Worm (Caenorhabditis elegans) whole organism, L2 larva: ENCODE results near the gene C16C8.16.
"Not testable (repeated sequence)": the region's sequence is repeated elsewhere in the genome, so short reads cannot be mapped to it uniquely, and the experiment has no call there.

Source experiments
- Y55F3AM.14 ChIP-seq: fragments of 200-800 bp; sonication (Bioruptor generic); optimal IDR thresholded peaks from 2 replicates; lab custom pipeline; 2018; ENCODE audit warnings: mild to moderate bottlenecking, missing genetic modification characterization, missing compliant biosample characterization
- ZK546.5 ChIP-seq: sonication (generic microtip); optimal IDR thresholded peaks from 2 replicates; lab custom pipeline; 2017; ENCODE audit warnings: missing biosample characterization, missing genetic modification characterization
- alr-1 ChIP-seq: fragments of 150-350 bp; optimal IDR thresholded peaks from 2 replicates; lab custom pipeline; 2014; ENCODE audit warnings: missing biosample characterization, missing genetic modification characterization
- blmp-1 ChIP-seq: sonication (generic microtip); optimal IDR thresholded peaks from 2 replicates; lab custom pipeline; 2017; ENCODE audit warnings: missing genetic modification characterization, mild to moderate bottlenecking, missing compliant biosample characterization, antibody characterized with exemption, moderate library complexity; ENCODE audit not compliant: insufficient read depth
- ceh-16 ChIP-seq: fragments of 150-350 bp; optimal IDR thresholded peaks from 2 replicates; lab custom pipeline; 2014; ENCODE audit warnings: missing biosample characterization, missing genetic modification characterization
- dmd-4 ChIP-seq: sonication (generic microtip); optimal IDR thresholded peaks from 2 replicates; lab custom pipeline; 2017; ENCODE audit warnings: missing biosample characterization, missing genetic modification characterization
- egl-27 ChIP-seq: sonication (generic microtip); optimal IDR thresholded peaks from 3 replicates; lab custom pipeline; 2017; ENCODE audit warnings: missing biosample characterization, missing genetic modification reagents, missing genetic modification characterization
- elt-1 ChIP-seq: fragments of 150-350 bp; optimal IDR thresholded peaks from 2 replicates; lab custom pipeline; 2014; ENCODE audit warnings: missing biosample characterization, missing genetic modification characterization
- elt-3 ChIP-seq: sonication (generic microtip); optimal IDR thresholded peaks from 2 replicates; lab custom pipeline; 2017; ENCODE audit warnings: missing biosample characterization, missing genetic modification characterization
- fos-1 ChIP-seq: fragments of 150-350 bp; optimal IDR thresholded peaks from 2 replicates; lab custom pipeline; 2014; ENCODE audit warnings: missing biosample characterization, missing genetic modification characterization
- lin-39 ChIP-seq: fragments of 150-350 bp; optimal IDR thresholded peaks from 2 replicates; lab custom pipeline; 2014; ENCODE audit warnings: missing biosample characterization, missing genetic modification reagents, missing genetic modification characterization
- lsy-2 ChIP-seq, 2 experiments: fragments of 150-350 bp in 1 of 2; sonication (generic microtip) in 1 of 2; optimal IDR thresholded peaks; 2 replicates each; lab custom pipeline; 2014 to 2017; ENCODE audit warnings: missing biosample characterization in 2 of 2, missing genetic modification characterization in 2 of 2
- mab-5 ChIP-seq: fragments of 150-350 bp; optimal IDR thresholded peaks from 2 replicates; lab custom pipeline; 2014; ENCODE audit warnings: missing biosample characterization, missing genetic modification characterization
- mbf-1 ChIP-seq: sonication (generic microtip); optimal IDR thresholded peaks from 2 replicates; lab custom pipeline; 2017; ENCODE audit warnings: missing biosample characterization, missing genetic modification characterization
- mdl-1 ChIP-seq, 2 experiments: fragments of 150-350 bp in 1 of 2; sonication (generic microtip) in 1 of 2; optimal IDR thresholded peaks; 2 replicates each; lab custom pipeline; 2017; ENCODE audit warnings: missing biosample characterization in 2 of 2, missing genetic modification characterization in 2 of 2
- nhr-11 ChIP-seq: fragments of 150-350 bp; optimal IDR thresholded peaks from 2 replicates; lab custom pipeline; 2014; ENCODE audit warnings: missing biosample characterization, missing genetic modification characterization
- nhr-12 ChIP-seq: fragments of 150-350 bp; optimal IDR thresholded peaks from 2 replicates; lab custom pipeline; 2014; ENCODE audit warnings: missing biosample characterization, missing genetic modification characterization
- nhr-21 ChIP-seq: fragments of 150-350 bp; optimal IDR thresholded peaks from 2 replicates; lab custom pipeline; 2014; ENCODE audit warnings: missing biosample characterization, missing genetic modification characterization
- nhr-23 ChIP-seq: fragments of 150-350 bp; optimal IDR thresholded peaks from 2 replicates; lab custom pipeline; 2014; ENCODE audit warnings: missing biosample characterization, missing genetic modification reagents, missing genetic modification characterization
- nhr-237 ChIP-seq: fragments of 150-350 bp; optimal IDR thresholded peaks from 2 replicates; lab custom pipeline; 2014; ENCODE audit warnings: missing biosample characterization, missing genetic modification characterization
- nhr-25 ChIP-seq: fragments of 150-350 bp; sonication (generic microtip); optimal IDR thresholded peaks from 3 replicates; lab custom pipeline; 2014; ENCODE audit warnings: missing biosample characterization, missing genetic modification characterization
- nhr-6 ChIP-seq: fragments of 150-350 bp; optimal IDR thresholded peaks from 2 replicates; lab custom pipeline; 2014; ENCODE audit warnings: missing biosample characterization, missing genetic modification characterization
- skn-1 ChIP-seq: sonication (generic microtip); optimal IDR thresholded peaks from 2 replicates; lab custom pipeline; 2017; ENCODE audit warnings: missing biosample characterization, missing genetic modification characterization
- sma-3 ChIP-seq: sonication (generic microtip); optimal IDR thresholded peaks from 2 replicates; lab custom pipeline; 2016; ENCODE audit warnings: missing genetic modification reagents, missing genetic modification characterization, missing compliant biosample characterization
- sma-9 ChIP-seq, 2 experiments: fragments of 150-350 bp in 1 of 2; sonication (generic microtip) in 1 of 2; optimal IDR thresholded peaks; 2 replicates each; lab custom pipeline; 2014 to 2016; ENCODE audit warnings: missing genetic modification characterization in 2 of 2, mild to moderate bottlenecking in 1 of 2, missing biosample characterization in 1 of 2, missing compliant biosample characterization in 1 of 2, missing genetic modification reagents in 1 of 2, moderate library complexity in 1 of 2
- snpc-4 ChIP-seq: fragments of 150-350 bp; optimal IDR thresholded peaks from 2 replicates; lab custom pipeline; 2014; ENCODE audit warnings: missing biosample characterization, missing genetic modification characterization
- unc-39 ChIP-seq: fragments of 150-350 bp; optimal IDR thresholded peaks from 2 replicates; lab custom pipeline; 2014; ENCODE audit warnings: missing biosample characterization, missing genetic modification characterization
- unc-55 ChIP-seq: fragments of 150-350 bp; sonication (generic microtip); optimal IDR thresholded peaks from 3 replicates; lab custom pipeline; 2014; ENCODE audit warnings: missing biosample characterization, missing genetic modification reagents, missing genetic modification characterization
- unc-62 ChIP-seq: fragments of 150-350 bp; optimal IDR thresholded peaks from 2 replicates; lab custom pipeline; 2014; ENCODE audit warnings: missing biosample characterization, missing genetic modification reagents, missing genetic modification characterization
- zag-1 ChIP-seq: fragments of 150-350 bp; optimal IDR thresholded peaks from 2 replicates; lab custom pipeline; 2014; ENCODE audit warnings: missing biosample characterization, missing genetic modification characterization
- ztf-11 ChIP-seq: sonication (generic microtip); optimal IDR thresholded peaks from 2 replicates; lab custom pipeline; 2017; ENCODE audit warnings: missing biosample characterization, missing genetic modification characterization

Gene C16C8.16

ce11 chrII:3444280-3444679 lies 1.3 kb upstream of the C16C8.16 start, which contains the start of gene C16C8.4:
C16C8.4 (minus strand) TSS chrII:3444380.
- no peak for TF ChIP-seq nhr-25 (tag; lab: Kevin White, UChicago)
- TF ChIP-seq nhr-21 = no peak
- no peak for TF ChIP-seq ztf-11 (tag; lab: Kevin White, UChicago)

ce11 chrII:3446647-3447046 lies 1.1 kb downstream of the C16C8.16 start, which contains the start of the genes C16C8.20 and gldi-6:
C16C8.20 (plus strand) TSS chrII:3446947.
gldi-6 (plus strand) TSS chrII:3446947.
- TF ChIP-seq elt-3 (no peak), mbf-1 (tag; lab: Kevin White, UChicago) (no peak), mdl-1 (tag; optimal IDR thresholded peaks at IDR 0.05; lab: Kevin White, UChicago) (no peak), nhr-12 (tag; lab: Kevin White, UChicago) (no peak), zag-1 (tag; lab: Kevin White, UChicago) (no peak), lin-39 (tag; lab: Kevin White, UChicago) (no peak), dmd-4 (no peak), lsy-2 (tag; optimal IDR thresholded peaks at IDR 0.05; lab: Kevin White, UChicago) (no peak), sma-3 (no peak)

DNA sequence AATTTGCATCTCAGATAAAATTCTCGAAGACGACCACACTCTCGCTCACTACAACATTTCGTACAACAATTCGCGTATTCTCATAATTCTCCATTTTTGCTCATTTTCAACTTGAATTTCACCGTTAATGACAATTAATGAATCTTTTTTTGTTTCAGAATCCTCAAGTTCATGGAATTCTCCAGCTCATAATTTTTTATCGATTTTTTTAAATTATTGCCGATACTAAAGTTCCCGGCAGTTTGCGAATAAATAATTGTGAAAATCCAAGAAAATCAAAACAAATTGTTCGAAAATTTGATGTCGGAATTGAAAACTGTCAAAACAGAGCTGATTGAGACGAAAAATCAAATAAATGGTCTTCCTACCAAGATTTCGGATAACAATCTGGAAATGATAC lies 2.4 kb downstream of the C16C8.16 start, which contains the start of gene C16C8.21:
C16C8.21 (plus strand) TSS at position 301 of the 400 bp plus-strand sequence.
- TF ChIP-seq ZK546.5 = no peak
- TF ChIP-seq fos-1 (tag; lab: Kevin White, UChicago) = no peak

DNA sequence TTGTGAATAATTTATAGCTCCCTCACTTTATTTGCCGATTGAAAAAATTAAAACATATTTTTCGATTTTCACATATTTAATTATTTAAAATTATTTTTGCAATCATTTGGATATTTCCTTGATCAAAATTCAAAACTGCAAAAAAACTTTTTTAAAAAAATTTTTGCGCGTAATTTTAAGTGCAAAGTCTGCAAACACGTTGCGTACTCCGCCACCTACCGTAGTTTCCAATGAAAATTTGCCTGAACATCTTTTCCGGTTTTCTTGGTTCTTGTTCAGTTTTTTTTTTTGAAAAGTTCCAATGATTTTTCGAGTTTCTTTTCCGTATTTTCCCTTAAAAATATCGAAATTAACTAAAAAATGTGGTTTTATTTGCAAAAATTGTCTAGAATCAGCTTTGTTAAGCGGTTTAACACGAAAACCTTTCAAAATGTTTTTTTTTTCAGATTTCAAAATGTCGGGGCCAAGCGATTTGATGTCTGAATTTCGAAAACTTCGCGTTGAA lies 3.3 kb downstream of the C16C8.16 start, which contains the start of gene C16C8.25:
C16C8.25 (plus strand) TSS at position 455 of the 505 bp plus-strand sequence.
- TF ChIP-seq dmd-4 (no peak), sma-9 (GFP tag; optimal IDR thresholded peaks at IDR 0.05; lab: Kevin White, UChicago) (no peak), sma-9 (tag; optimal IDR thresholded peaks at IDR 0.05; lab: Kevin White, UChicago) (no peak), egl-27 (tag; lab: Kevin White, UChicago) (no peak), nhr-6 (tag; lab: Kevin White, UChicago) (no peak), mab-5 (tag; lab: Kevin White, UChicago) (no peak), nhr-23 (no peak), alr-1 (tag; lab: Kevin White, UChicago) (no peak)

- TF ChIP-seq blmp-1 (tag; lab: Kevin White, UChicago); nhr-6 (tag; lab: Kevin White, UChicago); mdl-1 (tag; optimal IDR thresholded peaks at IDR 0.05; lab: Kevin White, UChicago): not testable (repeated sequence)
- TF ChIP-seq, all 48 proteins: peak for 0; not testable (repeated sequence) for 48
These were observed 4.0 kb downstream of the C16C8.16 start, which contains the start of gene C16C8.14 for ce11 chrII:3449514-3449913. C16C8.14 (plus strand) TSS chrII:3449814.

DNA sequence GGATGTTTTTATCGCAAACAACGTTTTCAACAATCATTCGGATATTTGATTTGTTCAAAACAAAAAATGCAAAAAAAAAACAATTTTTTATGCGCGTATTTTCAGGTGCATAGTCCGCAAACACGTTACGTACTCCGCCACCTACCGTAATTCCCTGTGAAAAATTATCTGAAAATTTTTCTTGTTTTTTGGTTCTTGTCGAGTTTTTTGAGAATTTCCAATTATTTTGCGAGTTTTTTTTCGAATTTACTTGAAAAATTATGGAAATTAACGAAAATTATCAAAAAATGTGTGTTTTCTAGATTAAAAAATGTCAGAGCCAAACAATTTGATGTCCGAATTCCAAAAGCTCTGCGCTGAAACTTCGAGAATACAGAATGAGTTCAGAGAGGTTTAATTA lies 6.9 kb downstream of the C16C8.16 start, which contains the start of gene C16C8.12:
C16C8.12 (plus strand) TSS at position 301 of the 400 bp plus-strand sequence.
- TF ChIP-seq ztf-11 (tag; lab: Kevin White, UChicago) (no peak), sma-3 (no peak), unc-62 (GFP tag; lab: Kevin White, UChicago) (no peak), nhr-237 (no peak), unc-39 (tag; lab: Kevin White, UChicago) (no peak), egl-27 (tag; lab: Kevin White, UChicago) (no peak), ceh-16 (tag; lab: Kevin White, UChicago) (no peak), nhr-11 (no peak), skn-1 (tag; lab: Kevin White, UChicago) (no peak), nhr-25 (tag; lab: Kevin White, UChicago) (no peak), mab-5 (tag; lab: Kevin White, UChicago) (no peak), lsy-2 (tag; optimal IDR thresholded peaks at IDR 0.05; lab: Kevin White, UChicago) (no peak), elt-1 (tag; lab: Kevin White, UChicago) (no peak), nhr-23 (no peak), Y55F3AM.14 (no peak), unc-55 (GFP tag; lab: Kevin White, UChicago) (no peak), zag-1 (tag; lab: Kevin White, UChicago) (no peak), snpc-4 (tag; lab: Kevin White, UChicago) (no peak)
